Worm (Caenorhabditis elegans) whole organism, early embryonic: Measurements from ENCODE around the gene pals-38.

Experiments
- B0310.2 ChIP-seq: sonication (generic microtip); optimal IDR thresholded peaks from 2 replicates; lab custom pipeline; 2016; ENCODE audit warnings: mild to moderate bottlenecking, missing genetic modification characterization, missing compliant biosample characterization
- aly-1 ChIP-seq: sonication (generic microtip); optimal IDR thresholded peaks from 2 replicates; lab custom pipeline; 2016; ENCODE audit warnings: missing genetic modification characterization, missing compliant biosample characterization
- ama-1 ChIP-seq: fragments of 150-350 bp; optimal IDR thresholded peaks from 2 replicates; lab custom pipeline; 2014
- ceh-36 ChIP-seq: sonication (generic microtip); optimal IDR thresholded peaks from 2 replicates; lab custom pipeline; 2016; ENCODE audit warnings: missing genetic modification characterization, inconsistent platforms, missing compliant biosample characterization
- ets-7 ChIP-seq: sonication (generic microtip); optimal IDR thresholded peaks from 2 replicates; lab custom pipeline; 2016; ENCODE audit warnings: missing genotype, missing genetic modification characterization, missing compliant biosample characterization
- flt-1 ChIP-seq: fragments of 200-800 bp; sonication (Bioruptor generic); IDR thresholded peaks from 2 replicates; pipeline ENCODE4 v1.3.6; 2022; ENCODE audit warnings: missing genetic modification characterization, missing compliant biosample characterization
- hnd-1 ChIP-seq: sonication (generic microtip); optimal IDR thresholded peaks from 2 replicates; lab custom pipeline; 2016; ENCODE audit warnings: missing genetic modification characterization, missing compliant biosample characterization
- pes-1 ChIP-seq: fragments of 200-800 bp; sonication (Bioruptor generic); IDR thresholded peaks from 2 replicates; pipeline ENCODE4 v1.3.6; 2022; ENCODE audit warnings: missing genetic modification reagents, missing genetic modification characterization, missing compliant biosample characterization
- tbx-11 ChIP-seq: fragments of 200-800 bp; sonication (Bioruptor generic); IDR thresholded peaks from 2 replicates; pipeline ENCODE4 v1.3.6; 2022; ENCODE audit warnings: missing genetic modification characterization, missing compliant biosample characterization
- tbx-37 ChIP-seq: fragments of 200-800 bp; sonication (Bioruptor generic); conservative IDR thresholded peaks from 2 replicates; pipeline ENCODE4 v1.3.6; 2022; ENCODE audit warnings: missing genetic modification reagents, missing genetic modification characterization, missing compliant biosample characterization
- tra-4 ChIP-seq: sonication (generic microtip); optimal IDR thresholded peaks from 2 replicates; lab custom pipeline; 2017; ENCODE audit warnings: missing genetic modification characterization, missing compliant biosample characterization

DNA sequence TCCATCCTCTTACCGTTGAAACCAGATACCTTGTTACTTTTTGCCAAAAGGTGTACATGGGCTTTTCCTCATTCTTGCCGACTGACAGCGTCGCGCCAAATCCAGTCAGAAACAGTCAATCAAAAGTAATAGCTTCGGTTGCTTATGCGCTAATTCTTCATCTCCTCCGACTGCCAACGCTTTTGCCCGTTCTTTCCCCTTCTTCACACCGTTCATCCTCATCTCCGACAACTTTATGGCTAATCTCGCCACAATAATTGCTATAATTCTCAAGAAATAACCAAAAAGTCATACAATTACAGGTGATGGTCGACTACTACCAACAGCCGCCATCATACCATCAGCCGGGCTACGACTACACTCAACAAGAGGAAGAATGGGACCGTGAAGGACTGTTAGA is 31.3 kb upstream of the pals-38 start, which contains the start of gene atn-1:
- no peak for TF ChIP-seq tbx-11 (GFP tag; lab: Robert Waterston, UW)
- no peak for TF ChIP-seq ama-1 (lab: Kevin White, UChicago)
- no peak for TF ChIP-seq flt-1
- no peak for TF ChIP-seq tbx-37 (GFP tag; lab: Robert Waterston, UW)
- no peak for TF ChIP-seq tra-4 (tag; lab: Kevin White, UChicago)
- TF ChIP-seq ets-7 (tag; lab: Kevin White, UChicago) = no peak
- no peak for TF ChIP-seq ceh-36 (tag; lab: Kevin White, UChicago)
- TF ChIP-seq B0310.2 = no peak
- TF ChIP-seq aly-1 (tag; lab: Kevin White, UChicago) = no peak
- no peak for TF ChIP-seq pes-1
- TF ChIP-seq hnd-1 (tag; lab: Kevin White, UChicago) = no peak
